Worm (Caenorhabditis elegans): ENCODE measurements around the gene mdt-15.
A peak's percentile ranks its signal among the peaks of the same experiment; 100 is the strongest.

DNA sequence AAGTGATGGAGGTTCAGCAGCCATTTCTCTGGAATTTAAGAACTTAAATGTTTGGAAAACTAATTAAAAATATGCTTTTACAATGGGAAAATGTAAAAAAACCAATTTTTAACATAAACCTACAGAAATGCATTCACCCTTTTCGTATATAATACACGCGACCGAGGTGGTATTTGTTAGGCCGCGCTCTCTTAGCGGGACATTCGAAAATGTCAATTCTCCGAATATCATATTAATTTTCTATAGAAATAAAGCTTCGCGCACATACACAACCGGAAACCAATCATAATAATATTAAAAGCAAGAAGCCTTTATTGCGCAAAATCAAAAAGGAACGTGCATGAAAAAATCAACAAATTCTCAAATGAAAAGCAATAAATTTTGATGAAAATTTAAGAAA is 19.7 kb upstream of the mdt-15 start, which contains the start of gene ddx-23:
- TF ChIP-seq ama-1 (optimal IDR thresholded peaks at IDR 0.05) = no peak
- no peak for TF ChIP-seq F13H6.1 (tag; optimal IDR thresholded peaks at IDR 0.05)
- TF ChIP-seq tbx-2 (tag; optimal IDR thresholded peaks at IDR 0.05) = peak; percentile 14
- no peak for TF ChIP-seq tbx-7 (tag; optimal IDR thresholded peaks at IDR 0.05)
- no peak for TF ChIP-seq sdc-2 (tag; optimal IDR thresholded peaks at IDR 0.05)
- no peak for TF ChIP-seq K02D7.2 (tag; optimal IDR thresholded peaks at IDR 0.05)
- TF ChIP-seq pqm-1 (tag; optimal IDR thresholded peaks at IDR 0.05) = no peak
- TF ChIP-seq hlh-6 (tag; optimal IDR thresholded peaks at IDR 0.05) = no peak
- no peak for TF ChIP-seq nfya-1 (tag; optimal IDR thresholded peaks at IDR 0.05)
- no peak for TF ChIP-seq Y22D7AL.16 (tag; optimal IDR thresholded peaks at IDR 0.05)
- no peak for TF ChIP-seq sox-4 (tag; optimal IDR thresholded peaks at IDR 0.05)
